Worm (Caenorhabditis elegans): ENCODE data around the gene F59E12.15.
A peak's percentile ranks its signal among the peaks of the same experiment; 100 is the strongest.

F59E12.15 gene

ce11 chrII:5649236-5650004, 21.2 kb upstream of the F59E12.15 start, which contains the start of the genes sam-4, F59E12.17 and zyg-1 (continued):
- TF ChIP-seq sdz-38 (tag; optimal IDR thresholded peaks at IDR 0.05) (no peak), bed-1 (GFP tag; IDR thresholded peaks at IDR 0.05) (no peak), ztf-18 (tag; optimal IDR thresholded peaks at IDR 0.05) (peak; percentile 39), hsf-1 (GFP tag; IDR thresholded peaks at IDR 0.05) (no peak), Y53F4B.3 (GFP tag; IDR thresholded peaks at IDR 0.05) (no peak), B0336.3 (GFP tag; IDR thresholded peaks at IDR 0.05) (no peak), ztf-22 (GFP tag; optimal IDR thresholded peaks at IDR 0.05) (no peak), athp-1 (tag; optimal IDR thresholded peaks at IDR 0.05) (peak; percentile 7), ztf-3 (GFP tag; optimal IDR thresholded peaks at IDR 0.05) (no peak), lsl-1 (GFP tag; optimal IDR thresholded peaks at IDR 0.05) (peak; percentile 63), nhr-120 (GFP tag; IDR thresholded peaks at IDR 0.05) (no peak), snpc-1.1 (tag; optimal IDR thresholded peaks at IDR 0.05; ENCODE audit: insufficient read depth) (no peak), xnd-1 (tag; optimal IDR thresholded peaks at IDR 0.05) (peak; percentile 1), Y53G8AR.9 (GFP tag; conservative IDR thresholded peaks at IDR 0.05) (no peak), hlh-12 (tag; optimal IDR thresholded peaks at IDR 0.05) (no peak), lsy-27 (tag; optimal IDR thresholded peaks at IDR 0.05; ENCODE audit: borderline replicate concordance, insufficient read depth) (no peak), akir-1 (GFP tag; optimal IDR thresholded peaks at IDR 0.05) (no peak), ztf-25 (GFP tag; IDR thresholded peaks at IDR 0.05) (0 out of 2 replicates have a peak, but pooled peaks have one; percentile 60), tbp1 (GFP tag; optimal IDR thresholded peaks at IDR 0.05) (peak; percentile 48), let-607 (tag; optimal IDR thresholded peaks at IDR 0.05) (no peak), nfyb-1 (GFP tag; IDR thresholded peaks at IDR 0.05) (peak; percentile 38; the same call in 1 of the 2 replicates), madf-3 (GFP tag; IDR thresholded peaks at IDR 0.05) (peak; percentile 67; the same call in 1 of the 2 replicates), F55B11.4 (tag; optimal IDR thresholded peaks at IDR 0.05; ENCODE audit: borderline replicate concordance, insufficient read depth) (no peak), ccch-3 (GFP tag; optimal IDR thresholded peaks at IDR 0.05) (no peak), F10E7.11 (tag; optimal IDR thresholded peaks at IDR 0.05) (no peak), ama-1 (optimal IDR thresholded peaks at IDR 0.05) (no peak), ama-1 (GFP tag; optimal IDR thresholded peaks at IDR 0.05) (no peak), madf-10 (tag; optimal IDR thresholded peaks at IDR 0.05) (no peak), rec-8 (tag; optimal IDR thresholded peaks at IDR 0.05) (no peak), hrde-1 (tag; optimal IDR thresholded peaks at IDR 0.05; ENCODE audit: borderline replicate concordance) (no peak), tbx-9 (tag; optimal IDR thresholded peaks at IDR 0.05; ENCODE audit: borderline replicate concordance) (no peak), hmg-20 (GFP tag; IDR thresholded peaks at IDR 0.05) (no peak), madf-8 (GFP tag; conservative IDR thresholded peaks at IDR 0.05) (peak; percentile 34), F33H1.4 (GFP tag; IDR thresholded peaks at IDR 0.05) (peak; percentile 57), T07F8.4 (tag; optimal IDR thresholded peaks at IDR 0.05) (no peak), ceh-27 (GFP tag; optimal IDR thresholded peaks at IDR 0.05) (peak; percentile 64), lin-54 (GFP tag; optimal IDR thresholded peaks at IDR 0.05) (peak; percentile 74), zfh-2 (GFP tag; conservative IDR thresholded peaks at IDR 0.05) (no peak), B0019.2 (GFP tag; conservative IDR thresholded peaks at IDR 0.05) (peak; percentile 73), ceh-58 (GFP tag; IDR thresholded peaks at IDR 0.05) (no peak), mcd-1 (GFP tag; IDR thresholded peaks at IDR 0.05) (peak; percentile 85), sptf-2 (GFP tag; optimal IDR thresholded peaks at IDR 0.05) (no peak), pbrm-1 (GFP tag; IDR thresholded peaks at IDR 0.05) (peak; percentile 21; the same call in 1 of the 2 replicates), B0035.1 (tag; optimal IDR thresholded peaks at IDR 0.05) (no peak), ceh-91 (GFP tag; IDR thresholded peaks at IDR 0.05) (peak; percentile 58; the same call in 1 of the 2 replicates), ets-4 (GFP tag; optimal IDR thresholded peaks at IDR 0.05) (no peak)
